Fruit fly (Drosophila melanogaster) whole organism, embryonic: ENCODE data around the gene Sdhaf3.
A peak's percentile ranks its signal among the peaks of the same experiment; 100 is the strongest.

Experiments
- BEAF-32 ChIP-seq: fragments of 200-800 bp; sonication (Bioruptor generic); optimal IDR thresholded peaks from 3 replicates; lab custom pipeline; 2017; ENCODE audit warnings: missing biosample characterization, missing genetic modification characterization, mild to moderate bottlenecking, moderate library complexity, missing genetic modification reagents
- CG10267 ChIP-seq: fragments of 200-800 bp; sonication (Bioruptor generic); optimal IDR thresholded peaks from 2 replicates; lab custom pipeline; 2018; ENCODE audit warnings: missing biosample characterization, mild to moderate bottlenecking, missing genetic modification characterization, moderate library complexity
- CG11723 ChIP-seq: fragments of 200-800 bp; sonication (Bioruptor generic); optimal IDR thresholded peaks from 2 replicates; lab custom pipeline; 2017; ENCODE audit warnings: missing biosample characterization, mild to moderate bottlenecking, missing genetic modification characterization
- CG12659 ChIP-seq: fragments of 200-800 bp; sonication (Bioruptor generic); optimal IDR thresholded peaks from 3 replicates; lab custom pipeline; 2017; ENCODE audit warnings: mild to moderate bottlenecking, missing biosample characterization, missing genetic modification reagents, missing genetic modification characterization
- CG13287 ChIP-seq: fragments of 200-800 bp; sonication (Bioruptor generic); IDR thresholded peaks from 2 replicates; pipeline ENCODE4 v1.3.6; 2022; ENCODE audit warnings: missing biosample characterization, missing genetic modification characterization; ENCODE audit not compliant: partially characterized antibody
- CG13296 ChIP-seq: fragments of 200-800 bp; sonication (Bioruptor generic); optimal IDR thresholded peaks from 3 replicates; lab custom pipeline; 2018; ENCODE audit warnings: missing biosample characterization, mild to moderate bottlenecking, missing genetic modification characterization
- CG14710 ChIP-seq: fragments of 200-800 bp; sonication (Bioruptor generic); optimal IDR thresholded peaks from 3 replicates; lab custom pipeline; 2019; ENCODE audit warnings: missing biosample characterization, mild to moderate bottlenecking, missing genetic modification characterization, moderate library complexity
- CG15514 ChIP-seq: fragments of 200-800 bp; sonication (Bioruptor generic); optimal IDR thresholded peaks from 3 replicates; lab custom pipeline; 2017; ENCODE audit warnings: missing biosample characterization, missing genetic modification characterization, mild to moderate bottlenecking, moderate library complexity, missing genetic modification reagents
- CG15696 ChIP-seq: fragments of 200-800 bp; sonication (Bioruptor generic); optimal IDR thresholded peaks from 2 replicates; lab custom pipeline; 2019; ENCODE audit warnings: missing biosample characterization, mild to moderate bottlenecking, missing genetic modification characterization, moderate library complexity
- CG16813 ChIP-seq: fragments of 200-800 bp; sonication (Bioruptor generic); IDR thresholded peaks from 3 replicates; pipeline ENCODE4 v1.3.6; 2022; ENCODE audit warnings: missing biosample characterization, missing genetic modification characterization; ENCODE audit not compliant: partially characterized antibody
- CG17385 ChIP-seq: fragments of 200-800 bp; sonication (Bioruptor generic); optimal IDR thresholded peaks from 3 replicates; lab custom pipeline; 2018; ENCODE audit warnings: missing biosample characterization, mild to moderate bottlenecking, missing genetic modification characterization
- CG32767 ChIP-seq: fragments of 200-800 bp; sonication (Bioruptor generic); IDR thresholded peaks from 2 replicates; pipeline ENCODE4 v1.3.6; 2022; ENCODE audit warnings: missing biosample characterization, missing genetic modification characterization
- CG33213 ChIP-seq: fragments of 200-800 bp; sonication (Bioruptor generic); optimal IDR thresholded peaks from 3 replicates; lab custom pipeline; 2016; ENCODE audit warnings: missing biosample characterization, missing genetic modification characterization
- CG3847 ChIP-seq: fragments of 200-800 bp; sonication (Bioruptor generic); IDR thresholded peaks from 2 replicates; pipeline ENCODE4 v1.3.6; 2022; ENCODE audit warnings: missing biosample characterization, missing genetic modification characterization
- CG4617 ChIP-seq: fragments of 200-800 bp; sonication (Bioruptor generic); optimal IDR thresholded peaks from 3 replicates; lab custom pipeline; 2016; ENCODE audit warnings: missing biosample characterization, missing genetic modification characterization, borderline replicate concordance
- CG7987 ChIP-seq: fragments of 200-800 bp; sonication (Bioruptor generic); optimal IDR thresholded peaks from 2 replicates; lab custom pipeline; 2018; ENCODE audit warnings: missing biosample characterization, mild to moderate bottlenecking, missing genetic modification characterization, moderate library complexity
- CG8359 ChIP-seq: fragments of 200-800 bp; sonication (Bioruptor generic); optimal IDR thresholded peaks from 2 replicates; lab custom pipeline; 2017; ENCODE audit warnings: missing biosample characterization, mild to moderate bottlenecking, missing genetic modification characterization, borderline replicate concordance
- CTCF ChIP-seq: fragments of 200-800 bp; sonication (Bioruptor generic); optimal IDR thresholded peaks from 2 replicates; lab custom pipeline; 2017; ENCODE audit warnings: missing biosample characterization, mild to moderate bottlenecking, missing genetic modification characterization, moderate library complexity
- Dek ChIP-seq: fragments of 200-800 bp; sonication (Bioruptor generic); optimal IDR thresholded peaks from 3 replicates; lab custom pipeline; 2019; ENCODE audit warnings: missing biosample characterization, mild to moderate bottlenecking, missing genetic modification characterization, moderate library complexity
- Dp ChIP-seq: fragments of 200-800 bp; sonication (Bioruptor generic); optimal IDR thresholded peaks from 2 replicates; lab custom pipeline; 2018; ENCODE audit warnings: missing biosample characterization, mild to moderate bottlenecking, missing genetic modification characterization, moderate library complexity
- E2f2 ChIP-seq: fragments of 200-800 bp; sonication (Bioruptor generic); IDR thresholded peaks from 2 replicates; pipeline ENCODE4 v1.3.6; 2022; ENCODE audit warnings: missing biosample characterization, missing genetic modification characterization
- Ets97D ChIP-seq: fragments of 200-800 bp; sonication (Bioruptor generic); optimal IDR thresholded peaks from 3 replicates; lab custom pipeline; 2016; ENCODE audit warnings: missing biosample characterization, missing genetic modification characterization
- HmgZ ChIP-seq: fragments of 200-800 bp; sonication (Bioruptor generic); optimal IDR thresholded peaks from 2 replicates; lab custom pipeline; 2018; ENCODE audit warnings: missing biosample characterization, mild to moderate bottlenecking, missing genetic modification characterization
- Lpt ChIP-seq: fragments of >200 bp; optimal IDR thresholded peaks from 2 replicates; lab custom pipeline; 2018; ENCODE audit warnings: missing biosample characterization, missing genetic modification characterization
- MBD-R2 ChIP-seq: fragments of 200-800 bp; sonication (Bioruptor generic); IDR thresholded peaks from 2 replicates; pipeline ENCODE4 v1.3.6; 2022; ENCODE audit warnings: missing biosample characterization, missing genetic modification characterization
- MESR4 ChIP-seq: fragments of 200-800 bp; sonication (Bioruptor generic); optimal IDR thresholded peaks from 2 replicates; lab custom pipeline; 2018; ENCODE audit warnings: missing biosample characterization, mild to moderate bottlenecking, missing genetic modification characterization, moderate library complexity
- Med ChIP-seq: fragments of 200-800 bp; sonication (Bioruptor generic); peaks from one replicate; lab custom pipeline; 2016; ENCODE audit warnings: missing biosample characterization, missing genetic modification characterization, mild to moderate bottlenecking, inconsistent platforms, moderate library complexity
- Myb ChIP-seq: fragments of 200-800 bp; sonication (Bioruptor generic); optimal IDR thresholded peaks from 2 replicates; lab custom pipeline; 2016; ENCODE audit warnings: missing biosample characterization, missing genetic modification characterization
- Pdp1 ChIP-seq, 2 experiments: fragments of 200-800 bp; sonication (Bioruptor generic); optimal IDR thresholded peaks; 3 replicates each; lab custom pipeline; 2016; ENCODE audit warnings: missing biosample characterization in 2 of 2, missing genetic modification characterization in 2 of 2, mild to moderate bottlenecking in 1 of 2, moderate library complexity in 1 of 2
- Rfx ChIP-seq: fragments of 200-800 bp; sonication (Bioruptor generic); IDR thresholded peaks from 2 replicates; pipeline ENCODE4 v1.3.6; 2022; ENCODE audit warnings: missing biosample characterization, missing genetic modification characterization
- Sox100B ChIP-seq: fragments of 200-800 bp; sonication (Bioruptor generic); optimal IDR thresholded peaks from 3 replicates; lab custom pipeline; 2018; ENCODE audit warnings: missing biosample characterization, mild to moderate bottlenecking, missing genetic modification characterization
- abd-A ChIP-seq: fragments of 200-800 bp; sonication (Bioruptor generic); optimal IDR thresholded peaks from 3 replicates; lab custom pipeline; 2019; ENCODE audit warnings: missing biosample characterization, mild to moderate bottlenecking, missing genetic modification characterization, moderate library complexity
- ac ChIP-seq: fragments of 200-800 bp; sonication (Bioruptor generic); optimal IDR thresholded peaks from 3 replicates; lab custom pipeline; 2017; ENCODE audit warnings: missing biosample characterization, mild to moderate bottlenecking, missing genetic modification characterization
- cg ChIP-seq: fragments of 200-800 bp; sonication (Bioruptor generic); optimal IDR thresholded peaks from 3 replicates; lab custom pipeline; 2019; ENCODE audit warnings: missing biosample characterization, mild to moderate bottlenecking, missing genetic modification characterization, moderate library complexity
- crp ChIP-seq, 2 experiments: fragments of 200-800 bp; sonication (Bioruptor generic); optimal IDR thresholded peaks; 2 replicates in 1 of 2; 3 replicates in 1 of 2; lab custom pipeline; 2017; ENCODE audit warnings: missing biosample characterization in 2 of 2, missing genetic modification characterization in 2 of 2, mild to moderate bottlenecking in 1 of 2, moderate library complexity in 1 of 2
- lilli ChIP-seq: fragments of 200-800 bp; sonication (Bioruptor generic); optimal IDR thresholded peaks from 3 replicates; lab custom pipeline; 2016; ENCODE audit warnings: missing biosample characterization, missing genetic modification characterization
- lmd ChIP-seq: fragments of 200-800 bp; sonication (Bioruptor generic); IDR thresholded peaks from 2 replicates; pipeline ENCODE4 v1.3.6; 2022; ENCODE audit warnings: missing biosample characterization, missing genetic modification characterization
- mam ChIP-seq: fragments of 200-800 bp; sonication (Bioruptor generic); optimal IDR thresholded peaks from 3 replicates; lab custom pipeline; 2016; ENCODE audit warnings: missing biosample characterization, missing genetic modification characterization
- mirr ChIP-seq: fragments of 200-800 bp; sonication (Bioruptor generic); optimal IDR thresholded peaks from 3 replicates; lab custom pipeline; 2018; ENCODE audit warnings: missing biosample characterization, mild to moderate bottlenecking, missing genetic modification characterization
- pzg ChIP-seq: fragments of 200-800 bp; sonication (Bioruptor generic); optimal IDR thresholded peaks from 3 replicates; lab custom pipeline; 2018; ENCODE audit warnings: missing biosample characterization, mild to moderate bottlenecking, missing genetic modification characterization, moderate library complexity
- ranshi ChIP-seq: fragments of 200-800 bp; sonication (Bioruptor generic); IDR thresholded peaks from 2 replicates; pipeline ENCODE4 v1.3.6; 2022; ENCODE audit warnings: missing biosample characterization, missing genetic modification characterization
- run ChIP-seq: fragments of 200-800 bp; sonication (Bioruptor generic); optimal IDR thresholded peaks from 3 replicates; lab custom pipeline; 2018; ENCODE audit warnings: missing biosample characterization, mild to moderate bottlenecking, missing genetic modification characterization
- scrt ChIP-seq: fragments of 200-800 bp; sonication (Bioruptor generic); optimal IDR thresholded peaks from 2 replicates; lab custom pipeline; 2018; ENCODE audit warnings: missing biosample characterization, mild to moderate bottlenecking, missing genetic modification characterization, moderate library complexity
- stwl ChIP-seq: fragments of 200-800 bp; sonication (Bioruptor generic); optimal IDR thresholded peaks from 3 replicates; lab custom pipeline; 2018; ENCODE audit warnings: missing biosample characterization, mild to moderate bottlenecking, missing genetic modification characterization, moderate library complexity
- vfl ChIP-seq: fragments of 200-800 bp; sonication (Bioruptor generic); optimal IDR thresholded peaks from 2 replicates; lab custom pipeline; 2016; ENCODE audit warnings: missing biosample characterization, missing genetic modification characterization
- zen ChIP-seq: fragments of 200-800 bp; sonication (Bioruptor generic); optimal IDR thresholded peaks from 3 replicates; lab custom pipeline; 2018; ENCODE audit warnings: missing biosample characterization, mild to moderate bottlenecking, missing genetic modification characterization, moderate library complexity
- zfh1 ChIP-seq: fragments of 200-800 bp; sonication (Bioruptor generic); IDR thresholded peaks from 3 replicates; pipeline ENCODE4 v1.3.6; 2022; ENCODE audit warnings: missing biosample characterization, missing genetic modification characterization

Gene Sdhaf3

DNA sequence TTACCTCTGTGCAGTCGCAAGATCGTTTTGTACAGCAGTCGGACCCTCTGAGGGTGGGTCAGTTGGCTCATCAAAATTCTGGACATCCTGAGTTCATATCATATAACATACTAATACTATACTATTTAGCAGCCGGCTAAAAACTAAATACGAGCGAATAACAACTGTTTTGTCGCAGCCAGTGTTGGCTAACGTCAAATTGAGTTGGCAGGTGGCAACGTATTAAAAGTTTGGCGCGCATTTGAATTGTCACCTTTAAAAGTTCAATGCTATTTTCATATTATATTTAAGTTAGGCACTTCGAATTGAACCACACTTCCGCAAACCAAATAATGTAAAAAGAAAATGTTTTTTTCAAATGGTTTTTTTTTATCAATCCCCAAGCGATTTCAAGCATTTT lies at the start of gene Sdhaf3:
Gene Sdhaf3, minus strand, starts transcription at position 177 of the 400 bp plus-strand sequence.
- peak; percentile 5 for TF ChIP-seq CG4617
- TF ChIP-seq stwl, result peak; percentile 53
- peak; percentile 56 for TF ChIP-seq pzg (GFP tag; lab: Kevin White, UChicago)
- TF ChIP-seq Pdp1 (GFP tag; optimal IDR thresholded peaks at IDR 0.05; lab: Kevin White, UChicago), result peak in 1 of 2 experiments; percentile 40
- no peak for TF ChIP-seq CG7987 (GFP tag; lab: Kevin White, UChicago)
- TF ChIP-seq ranshi (GFP tag; lab: Robert Waterston, UW), result no peak
- TF ChIP-seq mam (GFP tag; lab: Kevin White, UChicago), result peak; percentile 18
- peak; percentile 13 for TF ChIP-seq lilli (GFP tag; lab: Kevin White, UChicago)
- no peak for TF ChIP-seq run (tag; lab: Kevin White, UChicago)
- 0 out of 3 replicates have a peak, but pooled peaks have one; percentile 14 for TF ChIP-seq CG16813
- TF ChIP-seq BEAF-32 (GFP tag; lab: Kevin White, UChicago), result peak; percentile 32
- TF ChIP-seq MESR4 (GFP tag; lab: Kevin White, UChicago), result peak; percentile 0
- TF ChIP-seq HmgZ (tag; lab: Kevin White, UChicago), result peak; percentile 18
- peak; percentile 19 for TF ChIP-seq vfl (GFP tag; lab: Kevin White, UChicago)
- TF ChIP-seq E2f2 (GFP tag; lab: Robert Waterston, UW), result peak; percentile 93
- peak; percentile 89 for TF ChIP-seq CG10267 (tag; lab: Kevin White, UChicago)
- TF ChIP-seq CTCF (GFP tag; lab: Kevin White, UChicago), result peak; percentile 28
- TF ChIP-seq crp (GFP tag; optimal IDR thresholded peaks at IDR 0.05; lab: Kevin White, UChicago), result peak in 1 of 2 experiments; percentile 74
- peak; percentile 78 for TF ChIP-seq Med
- TF ChIP-seq CG3847 (GFP tag; lab: Robert Waterston, UW), result peak; percentile 31; the same call in 1 of the 2 replicates
- no peak for TF ChIP-seq CG33213 (GFP tag; lab: Kevin White, UChicago)
- no peak for TF ChIP-seq CG13287 (GFP tag; lab: Robert Waterston, UW)
- TF ChIP-seq Lpt (GFP tag; lab: Kevin White, UChicago), result no peak
- no peak for TF ChIP-seq CG13296 (GFP tag; lab: Kevin White, UChicago)
- peak; percentile 89 for TF ChIP-seq Dp (GFP tag; lab: Kevin White, UChicago)
- peak; percentile 17 for TF ChIP-seq CG12659 (GFP tag; lab: Kevin White, UChicago)
- peak; percentile 25 for TF ChIP-seq Myb (GFP tag; lab: Kevin White, UChicago)
- TF ChIP-seq zfh1 (GFP tag; lab: Robert Waterston, UW), result 0 out of 3 replicates have a peak, but pooled peaks have one; percentile 5
- no peak for TF ChIP-seq Dek (tag; lab: Kevin White, UChicago)
- TF ChIP-seq ac (GFP tag; lab: Kevin White, UChicago), result no peak
- TF ChIP-seq Rfx (GFP tag; lab: Robert Waterston, UW), result peak; percentile 46; the same call in 1 of the 2 replicates
- no peak for TF ChIP-seq Sox100B
- peak; percentile 15 for TF ChIP-seq CG14710 (tag; lab: Kevin White, UChicago)
- TF ChIP-seq MBD-R2 (GFP tag; lab: Robert Waterston, UW), result peak; percentile 47; the same call in 1 of the 2 replicates
- TF ChIP-seq CG15514 (GFP tag; lab: Kevin White, UChicago), result peak; percentile 15
- TF ChIP-seq Ets97D (GFP tag; lab: Kevin White, UChicago), result peak; percentile 19

- peak; percentile 0 for TF ChIP-seq CG8359 (GFP tag; lab: Kevin White, UChicago)
- peak; percentile 4 for TF ChIP-seq mirr (GFP tag; lab: Kevin White, UChicago)
- peak; percentile 34 for TF ChIP-seq abd-A (tag; lab: Kevin White, UChicago)
- no peak for TF ChIP-seq CG32767 (GFP tag; lab: Robert Waterston, UW)
- TF ChIP-seq zen (tag; lab: Kevin White, UChicago), result peak; percentile 63
- TF ChIP-seq cg, result peak; percentile 57
- no peak for TF ChIP-seq lmd (GFP tag; lab: Robert Waterston, UW)
- no peak for TF ChIP-seq CG15696 (tag; lab: Kevin White, UChicago)
- no peak for TF ChIP-seq CG17385 (GFP tag; lab: Kevin White, UChicago)
- TF ChIP-seq Pdp1 (GFP tag; optimal IDR thresholded peaks at IDR 0.05; lab: Kevin White, UChicago), result no peak
- TF ChIP-seq CG11723 (GFP tag; lab: Kevin White, UChicago), result no peak
- peak; percentile 20 for TF ChIP-seq scrt (GFP tag; lab: Kevin White, UChicago)
- TF ChIP-seq, all 482 proteins: peak for 6
Measured at dm6 chr3R:16530424-16530823, 48.2 kb upstream of the Sdhaf3 start.
